Worm (Caenorhabditis elegans) whole organism, young adult: ENCODE data around the gene D2021.4.

Source experiments
- him-1 ChIP-seq: sonication (generic microtip); optimal IDR thresholded peaks from 2 replicates; lab custom pipeline; 2016; ENCODE audit warnings: missing genotype, missing genetic modification reagents, missing genetic modification characterization, missing compliant biosample characterization
- snpc-4 ChIP-seq, 5 experiments: fragments of 150-350 bp in 1 of 5; sonication (generic microtip) in 4 of 5; optimal IDR thresholded peaks; 2 replicates each; lab custom pipeline; 2014 to 2018; ENCODE audit warnings: missing genetic modification characterization in 5 of 5, missing biosample characterization in 3 of 5, antibody characterized with exemption in 2 of 5, mild to moderate bottlenecking in 2 of 5, missing compliant biosample characterization in 2 of 5, missing genotype in 2 of 5, moderate library complexity in 2 of 5, missing genetic modification reagents in 1 of 5

- TF ChIP-seq snpc-4 (GFP tag; optimal IDR thresholded peaks at IDR 0.05; lab: Kevin White, UChicago), result no peak
- TF ChIP-seq snpc-4 (tag; optimal IDR thresholded peaks at IDR 0.05; lab: Kevin White, UChicago), result no peak
- TF ChIP-seq him-1 (tag; lab: Kevin White, UChicago), result no peak
Observed at ce11 chrX:8563663-8564450, 15.0 kb upstream of the D2021.4 start.
